Fruit fly (Drosophila melanogaster) whole organism, embryonic: ENCODE results near the gene Wdr59.

ENCODE experiments used
- Aef1 ChIP-seq: fragments of 200-800 bp; sonication (Bioruptor generic); IDR thresholded peaks from 3 replicates; pipeline ENCODE4 v1.3.6; 2022; ENCODE audit warnings: missing biosample characterization, missing genetic modification characterization
- CG11456 ChIP-seq: fragments of 200-800 bp; sonication (Bioruptor generic); IDR thresholded peaks from 3 replicates; pipeline ENCODE4 v1.3.6; 2022; ENCODE audit warnings: missing biosample characterization, missing genetic modification characterization
- CG11560 ChIP-seq: fragments of 200-800 bp; sonication (Bioruptor generic); IDR thresholded peaks from 3 replicates; pipeline ENCODE4 v1.3.6; 2022; ENCODE audit warnings: missing biosample characterization, missing genetic modification characterization
- CG12071 ChIP-seq: fragments of 200-800 bp; sonication (Bioruptor generic); optimal IDR thresholded peaks from 3 replicates; lab custom pipeline; 2018; ENCODE audit warnings: missing biosample characterization, mild to moderate bottlenecking, missing genetic modification characterization
- CG15514 ChIP-seq: fragments of 200-800 bp; sonication (Bioruptor generic); optimal IDR thresholded peaks from 3 replicates; lab custom pipeline; 2017; ENCODE audit warnings: missing biosample characterization, missing genetic modification characterization, mild to moderate bottlenecking, moderate library complexity, missing genetic modification reagents
- CG1603 ChIP-seq: fragments of 200-800 bp; sonication (Bioruptor generic); optimal IDR thresholded peaks from 2 replicates; lab custom pipeline; 2019; ENCODE audit warnings: missing biosample characterization, mild to moderate bottlenecking, missing genetic modification characterization, moderate library complexity
- CG16815 ChIP-seq: fragments of 200-800 bp; sonication (Bioruptor generic); optimal IDR thresholded peaks from 3 replicates; lab custom pipeline; 2017; ENCODE audit warnings: missing biosample characterization, mild to moderate bottlenecking, missing genetic modification characterization
- CG18599 ChIP-seq: fragments of 200-800 bp; sonication (Bioruptor generic); optimal IDR thresholded peaks from 3 replicates; lab custom pipeline; 2017; ENCODE audit warnings: missing biosample characterization, missing genetic modification characterization, mild to moderate bottlenecking, moderate library complexity, missing genetic modification reagents
- CG2889 ChIP-seq: fragments of 200-800 bp; sonication (Bioruptor generic); IDR thresholded peaks from 3 replicates; pipeline ENCODE4 v1.3.6; 2022; ENCODE audit warnings: missing biosample characterization, missing genetic modification characterization
- CG4282 ChIP-seq: fragments of 200-800 bp; sonication (Bioruptor generic); optimal IDR thresholded peaks from 2 replicates; lab custom pipeline; 2016; ENCODE audit warnings: missing biosample characterization, missing genetic modification characterization
- CG6175 ChIP-seq: fragments of 200-800 bp; sonication (Bioruptor generic); IDR thresholded peaks from 3 replicates; pipeline ENCODE4 v1.3.6; 2022; ENCODE audit warnings: missing biosample characterization, missing genetic modification characterization
- CG6813 ChIP-seq: fragments of 200-800 bp; sonication (Bioruptor generic); optimal IDR thresholded peaks from 2 replicates; lab custom pipeline; 2017; ENCODE audit warnings: missing biosample characterization, missing genetic modification characterization, mild to moderate bottlenecking, moderate library complexity, missing genetic modification reagents
- CG7271 ChIP-seq: fragments of 200-800 bp; sonication (Bioruptor generic); optimal IDR thresholded peaks from 2 replicates; lab custom pipeline; 2018; ENCODE audit warnings: missing biosample characterization, mild to moderate bottlenecking, missing genetic modification characterization, moderate library complexity
- CG7928 ChIP-seq: fragments of 200-800 bp; sonication (Bioruptor generic); optimal IDR thresholded peaks from 2 replicates; lab custom pipeline; 2017; ENCODE audit warnings: missing biosample characterization, mild to moderate bottlenecking, missing genetic modification characterization
- CG7963 ChIP-seq: fragments of 200-800 bp; sonication (Bioruptor generic); IDR thresholded peaks from 3 replicates; pipeline ENCODE4 v1.3.6; 2022; ENCODE audit warnings: missing biosample characterization, missing genetic modification characterization; ENCODE audit not compliant: partially characterized antibody
- Dll ChIP-seq: fragments of 200-800 bp; sonication (Bioruptor generic); IDR thresholded peaks from 4 replicates; pipeline ENCODE4 v1.3.6; 2022; ENCODE audit warnings: missing biosample characterization, missing genetic modification characterization; ENCODE audit not compliant: partially characterized antibody
- Elba2 ChIP-seq: fragments of 200-800 bp; sonication (Bioruptor generic); optimal IDR thresholded peaks from 3 replicates; lab custom pipeline; 2016; ENCODE audit warnings: missing biosample characterization, missing genetic modification characterization
- H15 ChIP-seq: fragments of 200-800 bp; sonication (Bioruptor generic); IDR thresholded peaks from 3 replicates; pipeline ENCODE4 v1.3.6; 2022; ENCODE audit warnings: missing biosample characterization, missing genetic modification characterization
- Hand ChIP-seq: fragments of 200-800 bp; sonication (Bioruptor generic); optimal IDR thresholded peaks from 2 replicates; lab custom pipeline; 2017; ENCODE audit warnings: mild to moderate bottlenecking, missing biosample characterization, missing genetic modification reagents, missing genetic modification characterization
- Hmr ChIP-seq: fragments of 200-800 bp; sonication (Bioruptor generic); optimal IDR thresholded peaks from 3 replicates; lab custom pipeline; 2017; ENCODE audit warnings: mild to moderate bottlenecking, missing biosample characterization, missing genetic modification reagents, missing genetic modification characterization
- Hr39 ChIP-seq: fragments of >200 bp; optimal IDR thresholded peaks from 2 replicates; lab custom pipeline; 2017
- Lhr ChIP-seq: fragments of 200-800 bp; sonication (Bioruptor generic); optimal IDR thresholded peaks from 3 replicates; lab custom pipeline; 2017; ENCODE audit warnings: mild to moderate bottlenecking, missing biosample characterization, missing genetic modification reagents, missing genetic modification characterization
- NFAT ChIP-seq: fragments of 200-800 bp; sonication (Bioruptor generic); IDR thresholded peaks from 2 replicates; pipeline ENCODE4 v1.3.6; 2022; ENCODE audit warnings: missing biosample characterization, missing genetic modification characterization
- Rx ChIP-seq: fragments of 200-800 bp; sonication (Bioruptor generic); IDR thresholded peaks from 2 replicates; pipeline ENCODE4 v1.3.6; 2022; ENCODE audit warnings: missing biosample characterization, missing genetic modification characterization
- Trl ChIP-seq, 3 experiments: fragments of >200 bp in 2 of 3; fragments of 200-800 bp in 1 of 3; sonication (Bioruptor generic) in 1 of 3; optimal IDR thresholded peaks; 2 replicates in 1 of 3; 3 replicates in 2 of 3; lab custom pipeline; 2016 to 2017; ENCODE audit warnings: missing biosample characterization in 1 of 3, missing genetic modification characterization in 1 of 3
- Xbp1 ChIP-seq: fragments of 200-800 bp; sonication (Bioruptor generic); optimal IDR thresholded peaks from 3 replicates; lab custom pipeline; 2016; ENCODE audit warnings: missing biosample characterization, mild to moderate bottlenecking, missing genetic modification characterization
- ase ChIP-seq: fragments of 200-800 bp; sonication (Bioruptor generic); IDR thresholded peaks from 3 replicates; pipeline ENCODE4 v1.3.6; 2022; ENCODE audit warnings: missing biosample characterization, missing genetic modification characterization
- bcd ChIP-seq: fragments of 200-800 bp; sonication (Bioruptor generic); optimal IDR thresholded peaks from 2 replicates; lab custom pipeline; 2017; ENCODE audit warnings: missing biosample characterization, mild to moderate bottlenecking, missing genetic modification characterization
- bsh ChIP-seq, 2 experiments: fragments of 200-800 bp; sonication (Bioruptor generic); optimal IDR thresholded peaks; 2 replicates each; lab custom pipeline; 2017 to 2018; ENCODE audit warnings: mild to moderate bottlenecking in 2 of 2, missing biosample characterization in 2 of 2, missing genetic modification characterization in 2 of 2, moderate library complexity in 1 of 2
- cad ChIP-seq: fragments of >200 bp; optimal IDR thresholded peaks from 2 replicates; lab custom pipeline; 2017; ENCODE audit warnings: missing biosample characterization, missing genetic modification characterization
- dysf ChIP-seq: fragments of 200-800 bp; sonication (Bioruptor generic); IDR thresholded peaks from 3 replicates; pipeline ENCODE4 v1.3.6; 2022; ENCODE audit warnings: missing biosample characterization, missing genetic modification characterization
- fd102C ChIP-seq: fragments of 200-800 bp; sonication (Bioruptor generic); optimal IDR thresholded peaks from 2 replicates; lab custom pipeline; 2018; ENCODE audit warnings: missing biosample characterization, mild to moderate bottlenecking, missing genetic modification characterization, moderate library complexity
- jigr1 ChIP-seq: fragments of 200-800 bp; sonication (Bioruptor generic); IDR thresholded peaks from 3 replicates; pipeline ENCODE4 v1.3.6; 2022; ENCODE audit warnings: missing biosample characterization, missing genetic modification characterization
- kah ChIP-seq: fragments of 200-800 bp; sonication (Bioruptor generic); optimal IDR thresholded peaks from 2 replicates; lab custom pipeline; 2018; ENCODE audit warnings: missing biosample characterization, mild to moderate bottlenecking, missing genetic modification characterization
- lmd ChIP-seq: fragments of 200-800 bp; sonication (Bioruptor generic); IDR thresholded peaks from 2 replicates; pipeline ENCODE4 v1.3.6; 2022; ENCODE audit warnings: missing biosample characterization, missing genetic modification characterization
- row ChIP-seq: fragments of 200-800 bp; sonication (Bioruptor generic); IDR thresholded peaks from 3 replicates; pipeline ENCODE4 v1.3.6; 2022; ENCODE audit warnings: missing biosample characterization, missing genetic modification characterization
- scrt ChIP-seq: fragments of 200-800 bp; sonication (Bioruptor generic); optimal IDR thresholded peaks from 2 replicates; lab custom pipeline; 2018; ENCODE audit warnings: missing biosample characterization, mild to moderate bottlenecking, missing genetic modification characterization, moderate library complexity
- slou ChIP-seq: fragments of 200-800 bp; sonication (Bioruptor generic); optimal IDR thresholded peaks from 3 replicates; lab custom pipeline; 2016; ENCODE audit warnings: missing biosample characterization, missing genetic modification characterization
- zen ChIP-seq: fragments of 200-800 bp; sonication (Bioruptor generic); optimal IDR thresholded peaks from 3 replicates; lab custom pipeline; 2018; ENCODE audit warnings: missing biosample characterization, mild to moderate bottlenecking, missing genetic modification characterization, moderate library complexity

Gene Wdr59

dm6 chr2L:11073947-11074346, 17.3 kb upstream of the Wdr59 start:
- TF ChIP-seq Elba2 (GFP tag; lab: Kevin White, UChicago) = no peak
- 0 out of 4 replicates have a peak, but pooled peaks have one; percentile 26 for TF ChIP-seq Dll (GFP tag; lab: Robert Waterston, UW)
- TF ChIP-seq bsh (GFP tag; optimal IDR thresholded peaks at IDR 0.05; lab: Kevin White, UChicago) = peak in 1 of 2 experiments; percentile 56

dm6 chr2L:11075114-11075513, 16.1 kb upstream of the Wdr59 start, which contains the start of gene CG43725:
Gene CG43725, plus strand, starts transcription at chr2L:11075513.
- no peak for TF ChIP-seq fd102C (GFP tag; lab: Kevin White, UChicago)
- TF ChIP-seq cad (GFP tag; lab: Kevin White, UChicago) = peak; percentile 94
- peak; percentile 86 for TF ChIP-seq zen (tag; lab: Kevin White, UChicago)
- peak; percentile 7 for TF ChIP-seq CG7271 (tag; lab: Kevin White, UChicago)

- TF ChIP-seq jigr1 (0 out of 3 replicates have a peak, but pooled peaks have one; percentile 6), CG2889 (0 out of 3 replicates have a peak, but pooled peaks have one; percentile 31), CG4282 (no peak), CG11560 (tag; lab: Robert Waterston, UW) (0 out of 3 replicates have a peak, but pooled peaks have one; percentile 16), lmd (GFP tag; lab: Robert Waterston, UW) (0 out of 2 replicates have a peak, but pooled peaks have one; percentile 6), Lhr (GFP tag; lab: Kevin White, UChicago) (no peak), Hr39 (lab: Kevin White, UChicago) (peak; percentile 51), CG6175 (0 out of 3 replicates have a peak, but pooled peaks have one; percentile 14), H15 (GFP tag; lab: Robert Waterston, UW) (0 out of 3 replicates have a peak, but pooled peaks have one; percentile 24)
Measured at dm6 chr2L:11081337-11081736, 9.9 kb upstream of the Wdr59 start, which contains the start of gene AstC. Gene AstC, minus strand, starts transcription at chr2L:11081399.

- TF ChIP-seq scrt (peak; percentile 91), zen (tag; lab: Kevin White, UChicago) (peak; percentile 42), Aef1 (GFP tag; lab: Robert Waterston, UW) (no peak), CG16815 (no peak), slou (GFP tag; lab: Kevin White, UChicago) (no peak), dysf (0 out of 3 replicates have a peak, but pooled peaks have one; percentile 29), kah (GFP tag; lab: Kevin White, UChicago) (peak; percentile 19), CG12071 (no peak)
- TF ChIP-seq, all 482 proteins: peak for 4
Measured at dm6 chr2L:11082025-11082424, 9.2 kb upstream of the Wdr59 start.

dm6 chr2L:11085129-11085528, 6.1 kb upstream of the Wdr59 start, which contains the start of gene AstCC:
Gene AstCC, minus strand, starts transcription at chr2L:11085229.
- TF ChIP-seq CG1603 = no peak
- TF ChIP-seq CG7963 (GFP tag; lab: Robert Waterston, UW) = 0 out of 3 replicates have a peak, but pooled peaks have one; percentile 19
- no peak for TF ChIP-seq Hmr (GFP tag; lab: Kevin White, UChicago)

dm6 chr2L:11086357-11086924, 4.8 kb upstream of the Wdr59 start, which contains the start of gene CG16854:
Gene CG16854, plus strand, starts transcription at chr2L:11086721.
- peak; percentile 41 to 51 for TF ChIP-seq Trl (optimal IDR thresholded peaks at IDR 0.05; lab: Kevin White, UChicago)
- TF ChIP-seq Trl (GFP tag; optimal IDR thresholded peaks at IDR 0.05; lab: Kevin White, UChicago) = peak; percentile 24
- peak; percentile 83 for TF ChIP-seq CG7928 (GFP tag; lab: Kevin White, UChicago)
- peak; percentile 1 for TF ChIP-seq Xbp1 (GFP tag; lab: Kevin White, UChicago)
- 0 out of 3 replicates have a peak, but pooled peaks have one; percentile 8 for TF ChIP-seq ase (GFP tag; lab: Robert Waterston, UW)
- TF ChIP-seq Elba2 (GFP tag; lab: Kevin White, UChicago) = no peak
- TF ChIP-seq CG15514 = peak; percentile 32
- TF ChIP-seq row = peak; percentile 60
- TF ChIP-seq CG11456 = 0 out of 3 replicates have a peak, but pooled peaks have one; percentile 7
- TF ChIP-seq CG18599 = peak; percentile 47
- peak; percentile 16 for TF ChIP-seq CG6813 (GFP tag; lab: Kevin White, UChicago)
- peak; percentile 35; the same call in 1 of the 2 replicates for TF ChIP-seq NFAT (GFP tag; lab: Robert Waterston, UW)
- TF ChIP-seq dysf = 0 out of 3 replicates have a peak, but pooled peaks have one; percentile 34
- 0 out of 2 replicates have a peak, but pooled peaks have one; percentile 11 for TF ChIP-seq Rx
- peak; percentile 17 for TF ChIP-seq bcd (GFP tag; lab: Kevin White, UChicago)
- TF ChIP-seq Hand (GFP tag; lab: Kevin White, UChicago) = peak; percentile 20
